Fruit fly (Drosophila melanogaster): Measurements from ENCODE around the gene natalisin.
A peak's percentile ranks its signal among the peaks of the same experiment; 100 is the strongest.

Gene natalisin

DNA sequence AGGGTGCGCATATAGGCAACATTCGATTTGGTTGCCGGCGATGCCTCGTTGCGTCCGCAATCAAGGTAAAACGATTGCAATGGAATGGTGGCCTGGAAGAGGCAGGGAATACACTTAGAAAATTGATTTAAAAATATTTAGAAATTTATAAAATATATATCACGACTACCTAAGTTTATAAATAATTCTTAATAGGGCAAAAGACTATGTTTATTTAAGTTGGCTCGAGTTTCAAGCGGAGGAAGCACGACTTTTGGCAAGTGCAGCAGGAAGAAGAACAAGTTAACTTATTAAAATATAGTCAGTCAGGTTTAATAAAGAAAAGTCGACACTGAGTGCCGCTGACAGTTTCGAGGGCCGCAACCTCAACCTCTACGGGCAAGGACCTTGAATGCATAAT lies 8.0 kb upstream of the natalisin start (continued):
- TF ChIP-seq Sox15 (GFP tag; optimal IDR thresholded peaks at IDR 0.05): no peak
- peak; percentile 16 for TF ChIP-seq pdm3 (GFP tag; optimal IDR thresholded peaks at IDR 0.05)
- TF ChIP-seq CG11294 (GFP tag; IDR thresholded peaks at IDR 0.05): no peak
- no peak for TF ChIP-seq Hr38 (GFP tag; optimal IDR thresholded peaks at IDR 0.05)
- no peak for TF ChIP-seq CG31627 (GFP tag; optimal IDR thresholded peaks at IDR 0.05)

DNA sequence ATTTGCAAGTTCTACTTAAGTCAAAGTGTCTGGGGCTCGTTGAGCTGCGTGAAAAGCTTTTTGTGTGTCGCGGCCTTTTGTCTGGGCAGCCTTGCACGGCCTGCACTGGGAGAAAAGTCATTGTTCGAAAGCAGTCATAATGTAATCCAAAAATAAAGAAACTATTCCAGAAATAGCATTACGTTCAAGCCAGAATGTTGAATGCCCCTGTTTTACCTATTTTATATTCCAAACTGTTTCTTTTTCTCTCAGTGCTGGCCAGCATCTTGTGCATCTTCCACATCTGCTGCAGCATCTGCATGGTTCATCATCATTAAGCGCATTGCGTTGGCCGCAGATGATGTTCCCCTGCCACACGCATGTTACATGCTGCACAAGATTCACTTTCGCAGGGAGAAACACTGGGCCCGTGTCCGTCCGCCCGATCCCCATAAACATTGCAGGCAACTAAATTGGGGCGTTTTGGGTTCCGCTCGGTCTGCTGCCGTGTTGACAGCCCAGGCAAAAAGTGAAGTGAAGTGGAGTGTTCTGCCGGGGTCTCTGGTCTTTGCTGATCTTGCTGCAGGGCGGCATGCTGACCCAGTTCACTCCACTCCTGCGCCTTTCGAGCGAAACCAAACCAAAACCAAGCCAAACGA lies 4.9 kb upstream of the natalisin start:
- TF ChIP-seq acj6 (GFP tag; optimal IDR thresholded peaks at IDR 0.05): peak; percentile 94
- TF ChIP-seq topi (GFP tag; optimal IDR thresholded peaks at IDR 0.05): peak; percentile 94
- peak; percentile 99 for TF ChIP-seq Eip78C (GFP tag)
- TF ChIP-seq OdsH (GFP tag; optimal IDR thresholded peaks at IDR 0.05): peak; percentile 94
- TF ChIP-seq svp (GFP tag): peak; percentile 97
- peak; percentile 89 for TF ChIP-seq Sox102F (GFP tag; optimal IDR thresholded peaks at IDR 0.05)
- TF ChIP-seq Gug (GFP tag; IDR thresholded peaks at IDR 0.05): peak; percentile 73
- TF ChIP-seq CG11294 (GFP tag; IDR thresholded peaks at IDR 0.05): peak; percentile 60
- TF ChIP-seq vri (GFP tag; optimal IDR thresholded peaks at IDR 0.05): peak; percentile 90
- TF ChIP-seq Lpt (GFP tag; optimal IDR thresholded peaks at IDR 0.05): peak; percentile 80
- TF ChIP-seq CG6854 (GFP tag; optimal IDR thresholded peaks at IDR 0.05): peak; percentile 71
- TF ChIP-seq CG9139 (GFP tag; optimal IDR thresholded peaks at IDR 0.05): peak; percentile 90
- TF ChIP-seq Smox (GFP tag; optimal IDR thresholded peaks at IDR 0.05): peak; percentile 91
- peak; percentile 81 for TF ChIP-seq CG32006 (GFP tag; optimal IDR thresholded peaks at IDR 0.05)
- TF ChIP-seq CG10669 (GFP tag; optimal IDR thresholded peaks at IDR 0.05): peak; percentile 93
- peak; percentile 73 to 87 for TF ChIP-seq salr (GFP tag; optimal IDR thresholded peaks at IDR 0.05)
- TF ChIP-seq CG7368 (GFP tag; optimal IDR thresholded peaks at IDR 0.05): peak; percentile 92
- TF ChIP-seq CG6792 (GFP tag; optimal IDR thresholded peaks at IDR 0.05): peak; percentile 95
- TF ChIP-seq CG8319 (GFP tag; optimal IDR thresholded peaks at IDR 0.05): peak; percentile 79
- TF ChIP-seq CG31627 (GFP tag; optimal IDR thresholded peaks at IDR 0.05): peak; percentile 94
- peak; percentile 88 for TF ChIP-seq Sox15 (GFP tag; optimal IDR thresholded peaks at IDR 0.05)
- peak; percentile 92 for TF ChIP-seq pdm3 (GFP tag; optimal IDR thresholded peaks at IDR 0.05)
- TF ChIP-seq Sox14 (GFP tag; optimal IDR thresholded peaks at IDR 0.05): peak; percentile 94
- TF ChIP-seq CG34406 (GFP tag; optimal IDR thresholded peaks at IDR 0.05): peak; percentile 94
- TF ChIP-seq Hr38 (GFP tag; optimal IDR thresholded peaks at IDR 0.05): no peak
- peak; percentile 94 for TF ChIP-seq Hr39 (GFP tag; optimal IDR thresholded peaks at IDR 0.05)
- peak; percentile 96 for TF ChIP-seq CG6163 (GFP tag; IDR thresholded peaks at IDR 0.05)
- peak; percentile 49 for TF ChIP-seq Eip93F (GFP tag; optimal IDR thresholded peaks at IDR 0.05)
- peak; percentile 94 for TF ChIP-seq Ets96B (tag; optimal IDR thresholded peaks at IDR 0.05)
- peak; percentile 76 for TF ChIP-seq CG15336 (GFP tag; IDR thresholded peaks at IDR 0.05)
- peak; percentile 94 for TF ChIP-seq CG1621 (tag; optimal IDR thresholded peaks at IDR 0.05)
- no peak for TF ChIP-seq dac (GFP tag; optimal IDR thresholded peaks at IDR 0.05)
- TF ChIP-seq CG4318 (GFP tag; optimal IDR thresholded peaks at IDR 0.05): peak; percentile 70
- TF ChIP-seq ss (GFP tag; optimal IDR thresholded peaks at IDR 0.05): peak; percentile 85 to 94
- peak; percentile 27 for TF ChIP-seq CG6276 (GFP tag; optimal IDR thresholded peaks at IDR 0.05)
- TF ChIP-seq achi (GFP tag; optimal IDR thresholded peaks at IDR 0.05): peak; percentile 93
- TF ChIP-seq CG10631 (GFP tag; optimal IDR thresholded peaks at IDR 0.05): peak; percentile 92
- TF ChIP-seq dsx (GFP tag; optimal IDR thresholded peaks at IDR 0.05; ENCODE audit: poor library complexity, severe bottlenecking): peak; percentile 91
- TF ChIP-seq CG6808 (GFP tag; optimal IDR thresholded peaks at IDR 0.05): peak; percentile 92
- peak; percentile 92 for TF ChIP-seq CG3032 (tag; optimal IDR thresholded peaks at IDR 0.05)
- peak; percentile 94 for TF ChIP-seq fd59A (GFP tag; optimal IDR thresholded peaks at IDR 0.05)
- peak; percentile 78 for TF ChIP-seq fd85E (GFP tag; optimal IDR thresholded peaks at IDR 0.05)
- peak; percentile 75 for TF ChIP-seq eg (GFP tag; IDR thresholded peaks at IDR 0.05)
- peak; percentile 85 for TF ChIP-seq CG11762 (GFP tag; optimal IDR thresholded peaks at IDR 0.05; ENCODE audit: insufficient read depth)
- peak; percentile 95 for TF ChIP-seq esn (GFP tag; optimal IDR thresholded peaks at IDR 0.05)
- TF ChIP-seq Hr4 (GFP tag; optimal IDR thresholded peaks at IDR 0.05): peak; percentile 81
- no peak for TF ChIP-seq fkh (GFP tag; optimal IDR thresholded peaks at IDR 0.05)
- TF ChIP-seq CG16779 (tag; optimal IDR thresholded peaks at IDR 0.05): peak; percentile 61
